Fruit fly (Drosophila melanogaster): ENCODE results near the gene rdx.

The rdx gene

DNA sequence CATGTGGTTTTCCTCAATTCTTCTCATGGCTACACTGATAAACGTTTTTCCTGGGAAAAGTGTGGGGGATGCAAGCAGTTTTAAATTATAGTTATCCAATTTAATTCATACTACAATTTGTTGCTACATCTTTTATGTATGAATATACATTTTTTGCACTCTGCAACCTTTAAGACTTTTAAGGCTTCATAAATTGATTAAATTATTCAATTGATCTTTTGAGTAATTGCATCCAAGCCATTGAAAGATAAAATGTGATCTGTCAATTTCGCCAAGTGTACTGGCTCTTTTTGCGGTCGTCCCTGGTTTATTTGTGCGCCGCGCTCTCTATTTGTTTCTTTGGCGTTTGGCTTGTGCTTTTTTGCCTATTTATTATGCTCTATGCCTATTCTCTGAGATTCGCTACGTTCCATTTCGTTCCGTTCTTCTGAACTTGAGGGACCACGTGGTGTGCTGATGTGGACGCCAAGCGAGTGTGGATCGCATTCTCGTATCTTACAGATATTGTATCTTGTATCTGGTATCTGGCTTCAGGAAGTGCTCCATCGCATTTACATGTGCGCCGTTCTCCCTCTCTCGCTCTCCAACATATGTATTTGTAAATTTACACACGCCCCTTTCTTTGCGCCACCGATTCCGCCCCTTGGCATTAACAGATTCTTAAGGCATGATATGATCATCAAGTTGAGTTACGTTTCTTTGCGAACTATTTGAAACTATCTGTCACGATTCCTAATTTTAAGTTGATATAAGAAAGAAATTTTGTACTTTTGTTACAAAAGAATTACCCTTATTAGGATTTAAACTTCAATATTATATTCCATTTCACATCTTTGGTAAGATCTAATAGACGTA lies 20.6 kb upstream of the rdx start:
- no peak for TF ChIP-seq Sin3A (optimal IDR thresholded peaks at IDR 0.05)

DNA sequence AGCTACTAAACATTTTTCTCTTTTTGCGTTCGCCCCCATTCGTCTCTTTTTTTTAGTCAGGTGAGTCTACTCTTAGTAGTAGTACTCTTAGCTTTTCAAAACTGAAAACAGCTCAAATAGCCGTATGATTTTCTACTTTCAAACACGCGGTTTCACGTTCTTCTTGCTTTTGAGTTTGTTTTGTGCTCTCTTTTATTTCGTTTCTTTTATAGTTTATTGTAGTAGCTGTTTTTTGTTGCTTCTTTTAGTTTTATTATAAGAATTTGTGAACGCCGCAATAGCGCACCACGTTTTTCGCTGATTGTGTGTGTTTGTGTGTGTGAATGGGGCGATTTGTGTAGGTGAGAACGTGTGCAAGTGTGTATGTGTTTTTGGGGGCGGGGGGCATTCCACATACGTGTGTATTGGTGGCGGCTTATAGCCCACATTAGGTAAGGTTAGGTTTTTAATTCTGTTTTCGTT lies 19.6 kb upstream of the rdx start:
- TF ChIP-seq Sin3A (optimal IDR thresholded peaks at IDR 0.05) (no peak), h (optimal IDR thresholded peaks at IDR 0.05) (no peak), ttk (optimal IDR thresholded peaks at IDR 0.05) (no peak), insv (optimal IDR thresholded peaks at IDR 0.05) (no peak), psq (optimal IDR thresholded peaks at IDR 0.05) (no peak), Myc (optimal IDR thresholded peaks at IDR 0.05) (no peak)

DNA sequence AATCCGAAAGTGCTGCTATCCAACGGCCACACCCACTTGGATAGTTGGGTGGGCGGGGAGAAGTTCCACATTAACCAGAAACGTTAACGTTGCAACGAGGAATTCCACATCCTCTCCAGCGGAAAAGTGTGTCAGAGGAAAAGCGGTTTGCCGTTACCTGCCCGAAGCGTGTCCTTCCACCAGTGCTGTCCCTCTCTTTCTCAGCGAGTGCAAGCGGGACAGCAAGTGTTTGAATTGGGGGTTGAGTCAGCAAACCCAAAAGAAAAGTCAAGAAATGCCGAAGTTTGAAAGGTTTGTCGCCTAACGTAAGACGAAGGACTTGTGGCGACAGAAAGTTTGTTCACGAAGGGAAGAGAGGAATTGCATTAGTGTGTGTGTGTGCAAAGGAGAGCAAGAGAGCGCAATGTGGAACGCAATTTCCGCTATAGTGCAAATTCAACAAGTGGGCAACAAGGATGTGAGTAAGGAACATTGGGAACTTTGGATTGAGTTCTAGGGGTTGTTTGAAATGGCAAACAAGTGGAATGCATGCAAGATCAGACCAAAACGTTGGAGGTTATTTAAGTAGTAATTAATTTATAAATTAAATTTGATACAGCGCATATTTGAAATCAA lies 18.8 kb upstream of the rdx start:
- no peak for TF ChIP-seq Myc (optimal IDR thresholded peaks at IDR 0.05)
- TF ChIP-seq ttk (optimal IDR thresholded peaks at IDR 0.05): no peak
- no peak for TF ChIP-seq h (optimal IDR thresholded peaks at IDR 0.05)
- TF ChIP-seq psq (optimal IDR thresholded peaks at IDR 0.05): no peak

DNA sequence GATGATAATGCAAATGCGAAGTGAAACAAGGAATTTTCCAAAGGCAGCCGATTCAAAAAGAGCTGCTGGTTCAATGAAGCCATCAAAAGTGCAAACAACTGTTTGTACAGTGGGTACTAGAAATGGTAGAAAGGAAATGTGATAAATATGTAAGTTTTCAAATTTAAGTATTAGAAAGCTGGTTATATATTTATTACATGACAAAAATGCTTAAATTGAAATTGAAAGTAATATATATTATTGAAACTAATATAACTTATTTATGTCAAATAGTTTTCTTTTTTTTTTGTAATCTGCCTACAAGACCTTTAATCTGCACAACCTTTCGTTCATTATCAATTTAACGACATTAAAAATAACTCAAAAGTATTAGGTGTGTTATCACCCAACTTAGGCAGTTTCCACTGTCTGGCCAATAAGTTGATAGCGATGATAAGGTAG lies 16.9 kb upstream of the rdx start:
- TF ChIP-seq Sin3A (optimal IDR thresholded peaks at IDR 0.05) (no peak), Myc (optimal IDR thresholded peaks at IDR 0.05) (no peak), insv (optimal IDR thresholded peaks at IDR 0.05) (no peak), h (optimal IDR thresholded peaks at IDR 0.05) (no peak), psq (optimal IDR thresholded peaks at IDR 0.05) (no peak), ttk (optimal IDR thresholded peaks at IDR 0.05) (no peak)

DNA sequence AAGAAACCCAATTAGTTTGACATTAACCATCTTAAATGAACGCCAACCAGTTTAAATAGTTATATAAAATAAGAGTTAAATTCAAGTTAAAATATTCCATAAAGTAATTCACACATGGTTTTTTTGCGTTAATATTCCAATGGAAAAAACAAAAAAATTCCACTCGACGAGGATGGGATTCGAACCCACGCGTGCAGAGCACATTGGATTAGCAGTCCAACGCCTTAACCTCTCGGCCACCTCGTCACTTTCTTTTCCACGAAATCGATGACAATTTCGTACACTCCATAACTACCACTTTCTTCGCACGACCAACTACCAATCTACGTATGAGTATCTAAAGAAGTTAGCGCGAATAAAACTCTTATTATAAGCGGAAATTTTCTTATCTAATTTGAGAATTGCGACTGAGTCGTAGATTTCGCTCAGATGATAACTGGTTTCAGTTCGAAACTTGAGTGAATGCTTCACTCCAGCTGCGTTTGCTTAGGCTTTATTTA lies 12.6 kb upstream of the rdx start:
- no peak for TF ChIP-seq insv (optimal IDR thresholded peaks at IDR 0.05)
- no peak for TF ChIP-seq ttk (optimal IDR thresholded peaks at IDR 0.05)
- no peak for TF ChIP-seq psq (optimal IDR thresholded peaks at IDR 0.05)

DNA sequence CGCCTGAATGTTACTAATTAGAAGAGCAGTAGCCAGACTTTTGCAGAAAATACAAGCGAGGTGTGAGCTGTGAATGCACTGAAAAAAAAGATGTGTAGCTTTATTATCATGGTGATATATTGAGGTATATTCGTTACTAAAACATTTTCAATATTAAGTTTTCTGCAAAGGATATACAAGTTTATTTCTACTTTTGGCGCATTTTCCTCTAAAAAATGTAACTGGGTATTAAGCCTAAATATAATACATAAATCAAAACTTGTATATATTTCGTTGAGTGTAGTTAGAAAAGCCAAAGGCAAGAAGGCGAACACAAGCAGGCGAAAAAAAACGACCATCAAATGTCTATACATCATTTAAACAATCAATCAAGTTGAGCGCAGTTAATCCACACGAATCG lies 9.8 kb upstream of the rdx start:
- TF ChIP-seq Myc (optimal IDR thresholded peaks at IDR 0.05) (no peak), ttk (optimal IDR thresholded peaks at IDR 0.05) (no peak), psq (optimal IDR thresholded peaks at IDR 0.05) (no peak), h (optimal IDR thresholded peaks at IDR 0.05) (no peak), Sin3A (optimal IDR thresholded peaks at IDR 0.05) (no peak), insv (optimal IDR thresholded peaks at IDR 0.05) (no peak)

DNA sequence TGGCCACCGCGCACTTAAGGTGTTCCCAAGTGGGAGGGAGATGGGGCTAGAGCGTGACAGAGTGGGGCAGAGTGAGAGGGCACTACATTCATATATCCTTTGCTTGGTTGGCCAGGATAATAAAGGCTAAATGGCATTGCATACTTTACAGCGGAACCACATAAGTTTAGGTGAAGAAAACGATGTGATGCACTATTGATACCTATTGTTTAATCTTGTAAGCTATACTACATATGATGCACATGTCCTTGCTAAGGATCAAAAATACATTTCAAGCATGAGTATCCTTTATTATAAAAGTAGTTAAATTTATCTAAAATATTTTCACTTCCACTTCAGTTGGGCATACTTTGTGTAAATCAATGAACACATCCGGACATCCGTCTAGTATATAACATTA lies 9.2 kb upstream of the rdx start:
- TF ChIP-seq Myc (optimal IDR thresholded peaks at IDR 0.05) (no peak), insv (optimal IDR thresholded peaks at IDR 0.05) (no peak), Sin3A (optimal IDR thresholded peaks at IDR 0.05) (no peak), psq (optimal IDR thresholded peaks at IDR 0.05) (no peak), ttk (optimal IDR thresholded peaks at IDR 0.05) (no peak), h (optimal IDR thresholded peaks at IDR 0.05) (no peak)

DNA sequence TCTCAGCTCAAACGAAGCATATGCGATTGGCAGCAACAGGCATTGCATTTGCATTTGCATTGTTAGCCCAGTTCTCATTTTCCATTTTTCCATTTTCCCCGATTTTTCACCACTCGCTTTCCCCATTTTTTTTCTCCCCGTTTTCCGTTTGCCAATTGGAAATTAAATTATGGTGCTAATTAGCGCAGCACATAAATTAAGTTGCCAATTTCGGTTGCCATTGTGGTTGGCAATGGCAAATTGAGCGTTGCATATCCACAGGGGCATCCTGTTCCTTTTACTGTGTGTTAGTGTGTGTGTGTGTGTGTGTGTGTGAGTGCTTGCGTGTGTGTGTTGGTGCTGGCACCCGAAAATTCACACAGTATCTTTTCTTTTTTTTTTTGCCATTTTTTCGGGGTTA lies 5.5 kb upstream of the rdx start:
- TF ChIP-seq insv (optimal IDR thresholded peaks at IDR 0.05) (no peak), h (optimal IDR thresholded peaks at IDR 0.05) (no peak), psq (optimal IDR thresholded peaks at IDR 0.05) (no peak), ttk (optimal IDR thresholded peaks at IDR 0.05) (no peak)

DNA sequence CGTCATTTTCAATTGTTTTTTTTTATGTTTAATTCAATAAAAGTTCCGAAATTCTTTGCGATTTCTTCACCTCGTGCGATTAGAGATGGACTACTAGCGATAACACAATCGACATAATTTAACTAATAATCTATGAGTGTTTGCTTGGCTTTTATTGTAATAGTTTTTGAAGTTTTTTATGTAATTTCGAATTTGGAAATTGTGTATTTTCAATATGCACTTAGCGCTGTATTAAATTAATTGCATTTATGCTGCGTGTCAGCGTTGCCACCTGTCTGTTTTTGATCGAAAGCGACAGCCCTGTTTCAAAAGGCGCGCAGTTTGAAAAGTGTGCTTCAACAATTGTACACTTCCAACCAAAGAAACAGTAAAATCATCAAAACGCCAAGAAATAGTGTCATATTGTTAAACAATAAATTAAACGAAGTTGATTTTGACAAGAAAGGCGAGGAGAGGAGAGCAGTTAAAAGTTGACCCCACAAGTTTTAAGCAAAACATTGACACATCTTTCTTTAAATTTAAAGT lies 4.1 kb upstream of the rdx start, which contains the start of gene CG9922:
Gene CG9922, minus strand, starts transcription at position 475 of the 525 bp plus-strand sequence.
- TF ChIP-seq Sin3A (optimal IDR thresholded peaks at IDR 0.05): no peak

DNA sequence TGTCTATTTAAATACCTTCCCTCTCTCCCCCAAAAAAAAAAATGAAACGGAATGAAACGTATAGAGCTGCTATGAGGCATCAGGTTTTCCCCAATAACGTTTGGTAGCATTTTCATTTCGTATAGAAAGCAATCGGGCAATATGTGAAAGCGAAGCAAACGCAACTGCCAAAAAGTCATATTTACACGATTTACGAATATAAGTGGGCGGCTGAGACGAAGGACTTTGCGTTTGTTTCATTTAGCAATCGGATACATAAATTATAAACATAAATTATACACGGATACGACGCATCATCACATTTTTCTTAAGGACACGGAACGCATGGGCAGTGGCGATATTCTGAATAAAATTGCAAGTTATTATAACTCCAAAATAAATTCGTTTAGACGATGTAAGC lies 2.8 kb upstream of the rdx start:
- TF ChIP-seq psq (optimal IDR thresholded peaks at IDR 0.05) (no peak), Sin3A (optimal IDR thresholded peaks at IDR 0.05) (no peak), insv (optimal IDR thresholded peaks at IDR 0.05) (no peak), ttk (optimal IDR thresholded peaks at IDR 0.05) (no peak), Myc (optimal IDR thresholded peaks at IDR 0.05) (no peak), h (optimal IDR thresholded peaks at IDR 0.05) (no peak)

DNA sequence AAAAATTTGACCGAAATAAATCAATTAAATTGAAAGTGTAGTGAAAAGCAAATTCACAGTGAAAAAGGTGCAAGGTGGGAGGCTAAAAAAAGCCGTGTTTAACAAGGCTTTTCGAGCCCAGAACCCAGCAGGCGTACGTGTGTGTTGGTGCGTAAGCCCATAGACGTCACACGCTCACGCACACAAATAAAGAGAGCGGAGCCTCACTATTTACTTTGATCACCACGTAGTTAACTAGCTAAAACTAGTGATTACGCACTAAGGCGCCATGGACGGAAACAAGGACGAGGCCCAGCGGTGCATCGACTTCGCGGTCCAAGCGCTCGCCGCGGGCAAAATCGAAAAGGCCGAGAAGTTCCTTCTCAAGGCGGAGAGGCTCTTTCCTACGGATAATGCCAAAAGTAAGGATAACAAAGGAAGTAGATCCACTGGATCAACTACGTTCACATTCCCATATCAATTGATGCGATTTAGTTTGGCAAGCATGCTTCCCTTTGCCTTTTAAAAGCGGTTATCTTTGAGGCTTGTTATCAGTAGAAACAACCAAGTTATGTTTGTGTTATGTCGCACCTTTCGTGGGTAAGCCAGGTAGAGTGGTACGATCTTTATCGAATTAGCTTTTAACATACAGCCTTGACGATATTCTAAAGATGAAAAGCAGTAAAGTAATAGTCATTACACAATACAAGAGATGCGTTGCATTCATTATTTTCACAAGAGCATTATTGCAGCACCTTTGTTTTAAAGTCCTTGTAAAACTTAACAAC lies 748 bp upstream of the rdx start:
- TF ChIP-seq Sin3A (optimal IDR thresholded peaks at IDR 0.05) (no peak), Myc (optimal IDR thresholded peaks at IDR 0.05) (no peak), psq (optimal IDR thresholded peaks at IDR 0.05) (no peak), ttk (optimal IDR thresholded peaks at IDR 0.05) (no peak), h (optimal IDR thresholded peaks at IDR 0.05) (no peak), insv (optimal IDR thresholded peaks at IDR 0.05) (no peak)

DNA sequence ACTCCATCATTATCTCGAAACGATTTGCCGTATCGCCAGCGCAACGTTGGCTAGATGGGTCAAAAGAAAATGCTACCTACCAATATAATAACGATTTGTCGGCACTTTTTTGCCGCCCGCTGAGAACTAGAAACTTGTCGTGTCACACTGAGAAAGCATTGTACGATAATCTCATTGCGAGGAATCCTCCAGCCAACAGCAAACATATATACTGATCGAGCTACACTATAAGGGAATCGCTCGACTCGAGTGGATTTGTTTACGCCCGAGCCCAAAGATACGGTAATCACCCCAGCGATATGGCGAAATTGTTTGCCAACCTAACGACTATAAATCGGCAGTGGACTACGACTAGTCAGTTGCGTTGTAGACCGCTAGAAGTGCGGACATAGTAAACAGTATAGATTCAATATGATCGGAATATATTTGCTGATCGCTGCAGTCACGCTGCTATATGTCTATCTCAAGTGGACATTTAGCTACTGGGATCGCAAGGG lies 2.9 kb downstream of the rdx start, which contains the start of gene Cyp6d5:
Gene Cyp6d5, plus strand, starts transcription at position 356 of the 497 bp plus-strand sequence.
- TF ChIP-seq insv (optimal IDR thresholded peaks at IDR 0.05) (no peak), h (optimal IDR thresholded peaks at IDR 0.05) (no peak), psq (optimal IDR thresholded peaks at IDR 0.05) (no peak)

Data from Kc167 (cell line).